Worm (Caenorhabditis elegans) whole organism, L4 larva: ENCODE data around the gene clec-138.

Experiments used
- F10B5.3 ChIP-seq: sonication (generic microtip); optimal IDR thresholded peaks from 2 replicates; lab custom pipeline; 2016; ENCODE audit warnings: mild to moderate bottlenecking, missing genetic modification characterization, missing compliant biosample characterization
- F37D6.2 ChIP-seq: sonication (generic microtip); optimal IDR thresholded peaks from 2 replicates; lab custom pipeline; 2016; ENCODE audit warnings: mild to moderate bottlenecking, missing genetic modification characterization, missing compliant biosample characterization
- T26A8.4 ChIP-seq: fragments of 200-800 bp; sonication (Bioruptor generic); IDR thresholded peaks from 2 replicates; pipeline ENCODE4 v1.3.6; 2022; ENCODE audit warnings: missing genetic modification characterization, missing compliant biosample characterization
- Y48G9A.11 ChIP-seq: fragments of 200-800 bp; sonication (Bioruptor generic); IDR thresholded peaks from 2 replicates; pipeline ENCODE4 v1.3.6; 2022; ENCODE audit warnings: missing genetic modification reagents, missing genetic modification characterization, missing compliant biosample characterization
- aha-1 ChIP-seq: fragments of 150-350 bp; peaks from one replicate; lab custom pipeline; 2014; ENCODE audit warnings: missing biosample characterization, missing genetic modification characterization
- arid-1 ChIP-seq: fragments of 200-800 bp; sonication (Bioruptor generic); conservative IDR thresholded peaks from 2 replicates; pipeline ENCODE4 v1.3.6; 2022; ENCODE audit warnings: missing genetic modification reagents, missing genetic modification characterization, missing compliant biosample characterization
- ceh-28 ChIP-seq: fragments of 150-350 bp; optimal IDR thresholded peaks from 2 replicates; lab custom pipeline; 2014; ENCODE audit warnings: missing biosample characterization, missing genetic modification reagents, missing genetic modification characterization
- ceh-32 ChIP-seq: sonication (generic microtip); optimal IDR thresholded peaks from 2 replicates; lab custom pipeline; 2016; ENCODE audit warnings: mild to moderate bottlenecking, missing genetic modification characterization, missing compliant biosample characterization; ENCODE audit not compliant: poor library complexity
- ctbp-1 ChIP-seq: fragments of 200-800 bp; sonication (Bioruptor generic); IDR thresholded peaks from 2 replicates; pipeline ENCODE4 v1.3.6; 2022; ENCODE audit warnings: missing genetic modification reagents, missing genetic modification characterization, missing compliant biosample characterization
- daf-16 ChIP-seq, 3 experiments: sonication (generic microtip); optimal IDR thresholded peaks; 2 replicates each; lab custom pipeline; 2016 to 2017; ENCODE audit warnings: missing genetic modification characterization in 3 of 3, missing genetic modification reagents in 3 of 3, mild to moderate bottlenecking in 2 of 3, missing compliant biosample characterization in 2 of 3, missing biosample characterization in 1 of 3, moderate library complexity in 1 of 3
- daf-19 ChIP-seq: fragments of 200-800 bp; sonication (Bioruptor generic); conservative IDR thresholded peaks from 2 replicates; pipeline ENCODE4 v1.3.6; 2022; ENCODE audit warnings: missing genetic modification characterization, missing compliant biosample characterization
- dmd-8 ChIP-seq: fragments of 200-800 bp; sonication (Bioruptor generic); IDR thresholded peaks from 2 replicates; pipeline ENCODE4 v1.3.6; 2022; ENCODE audit warnings: missing genetic modification characterization, missing compliant biosample characterization
- egl-27 ChIP-seq: sonication (generic microtip); optimal IDR thresholded peaks from 3 replicates; lab custom pipeline; 2017; ENCODE audit warnings: missing biosample characterization, missing genetic modification reagents, missing genetic modification characterization
- fos-1 ChIP-seq: fragments of 150-350 bp; optimal IDR thresholded peaks from 2 replicates; lab custom pipeline; 2014; ENCODE audit warnings: missing biosample characterization, missing genetic modification characterization
- hlh-11 ChIP-seq: fragments of 200-800 bp; sonication (Bioruptor generic); optimal IDR thresholded peaks from 2 replicates; lab custom pipeline; 2018; ENCODE audit warnings: mild to moderate bottlenecking, missing genetic modification characterization, missing compliant biosample characterization
- hlh-30 ChIP-seq: sonication (generic microtip); optimal IDR thresholded peaks from 2 replicates; lab custom pipeline; 2017; ENCODE audit warnings: antibody characterized with exemption, mild to moderate bottlenecking, missing genetic modification characterization, missing compliant biosample characterization; ENCODE audit not compliant: insufficient read depth
- lin-1 ChIP-seq: fragments of 200-800 bp; sonication (Bioruptor generic); IDR thresholded peaks from 2 replicates; pipeline ENCODE4 v1.3.6; 2022; ENCODE audit warnings: missing genetic modification reagents, missing genetic modification characterization, missing compliant biosample characterization
- lin-15B ChIP-seq: fragments of 150-350 bp; sonication (generic microtip); optimal IDR thresholded peaks from 3 replicates; lab custom pipeline; 2014; ENCODE audit warnings: missing biosample characterization, missing genetic modification characterization
- madf-5 ChIP-seq, 2 experiments: fragments of 200-800 bp; sonication (Bioruptor generic); IDR thresholded peaks; 2 replicates each; pipeline ENCODE4 v1.3.6; 2022; ENCODE audit warnings: missing compliant biosample characterization in 2 of 2, missing genetic modification characterization in 2 of 2
- mes-2 ChIP-seq: sonication (generic microtip); optimal IDR thresholded peaks from 2 replicates; lab custom pipeline; 2016; ENCODE audit warnings: missing genotype, mild to moderate bottlenecking, missing genetic modification characterization, missing compliant biosample characterization; ENCODE audit not compliant: poor library complexity, severe bottlenecking
- mxl-2 ChIP-seq: fragments of 200-800 bp; sonication (Bioruptor generic); conservative IDR thresholded peaks from 2 replicates; pipeline ENCODE4 v1.3.6; 2022; ENCODE audit warnings: missing genetic modification reagents, missing genetic modification characterization, missing compliant biosample characterization
- mxl-3 ChIP-seq: fragments of 200-800 bp; sonication (Bioruptor generic); optimal IDR thresholded peaks from 2 replicates; lab custom pipeline; 2018; ENCODE audit warnings: mild to moderate bottlenecking, missing genetic modification characterization, missing compliant biosample characterization
- nhr-102 ChIP-seq: sonication (generic microtip); optimal IDR thresholded peaks from 2 replicates; lab custom pipeline; 2016; ENCODE audit warnings: mild to moderate bottlenecking, missing genetic modification characterization, moderate library complexity, missing compliant biosample characterization
- nhr-111 ChIP-seq: fragments of 200-800 bp; sonication (Bioruptor generic); optimal IDR thresholded peaks from 2 replicates; lab custom pipeline; 2018; ENCODE audit warnings: mild to moderate bottlenecking, missing genetic modification characterization, missing compliant biosample characterization
- nhr-28 ChIP-seq: fragments of 150-350 bp; optimal IDR thresholded peaks from 2 replicates; lab custom pipeline; 2014; ENCODE audit warnings: missing biosample characterization, missing genetic modification characterization
- nhr-48 ChIP-seq: sonication (generic microtip); optimal IDR thresholded peaks from 2 replicates; lab custom pipeline; 2016; ENCODE audit warnings: mild to moderate bottlenecking, missing genetic modification characterization, missing compliant biosample characterization
- nhr-6 ChIP-seq: fragments of 150-350 bp; optimal IDR thresholded peaks from 2 replicates; lab custom pipeline; 2014; ENCODE audit warnings: missing biosample characterization, missing genetic modification characterization
- pha-4 ChIP-seq, 2 experiments: fragments of 150-350 bp in 1 of 2; fragments of 200-800 bp in 1 of 2; sonication (Bioruptor generic) in 1 of 2; IDR thresholded peaks in 1 of 2; optimal IDR thresholded peaks in 1 of 2; 2 replicates each; pipeline versions ENCODE4 v1.3.6 to Lab custom; 2014 to 2022; ENCODE audit warnings: missing genetic modification characterization in 2 of 2, missing genetic modification reagents in 2 of 2, missing biosample characterization in 1 of 2, missing compliant biosample characterization in 1 of 2
- pqm-1 ChIP-seq: sonication (generic microtip); optimal IDR thresholded peaks from 2 replicates; lab custom pipeline; 2017; ENCODE audit warnings: missing biosample characterization, missing genetic modification characterization
- saeg-2 ChIP-seq: fragments of 200-800 bp; sonication (Bioruptor generic); IDR thresholded peaks from 2 replicates; pipeline ENCODE4 v1.3.6; 2022; ENCODE audit warnings: missing genetic modification reagents, missing genetic modification characterization, missing compliant biosample characterization
- set-16 ChIP-seq: fragments of 200-800 bp; sonication (Bioruptor generic); IDR thresholded peaks from 2 replicates; pipeline ENCODE4 v1.3.6; 2022; ENCODE audit warnings: missing genetic modification reagents, missing genetic modification characterization, missing compliant biosample characterization
- skn-1 ChIP-seq: fragments of 150-350 bp; optimal IDR thresholded peaks from 2 replicates; lab custom pipeline; 2014; ENCODE audit warnings: missing biosample characterization, missing genetic modification characterization
- tag-97 ChIP-seq: fragments of 200-800 bp; sonication (Bioruptor generic); IDR thresholded peaks from 2 replicates; pipeline ENCODE4 v1.3.6; 2022; ENCODE audit warnings: missing genetic modification characterization, missing compliant biosample characterization
- unc-130 ChIP-seq: sonication (generic microtip); optimal IDR thresholded peaks from 2 replicates; lab custom pipeline; 2016; ENCODE audit warnings: missing genetic modification reagents, missing genetic modification characterization, missing compliant biosample characterization

clec-138 gene

ce11 chrII:4619700-4620099 is at the start of gene clec-138:
clec-138 (minus strand) TSS chrII:4619800.
- TF ChIP-seq tag-97 (GFP tag; lab: Robert Waterston, UW) = no peak
- TF ChIP-seq hlh-11 (tag; lab: Kevin White, UChicago) = no peak
- TF ChIP-seq ceh-28 (tag; lab: Kevin White, UChicago) = no peak

DNA sequence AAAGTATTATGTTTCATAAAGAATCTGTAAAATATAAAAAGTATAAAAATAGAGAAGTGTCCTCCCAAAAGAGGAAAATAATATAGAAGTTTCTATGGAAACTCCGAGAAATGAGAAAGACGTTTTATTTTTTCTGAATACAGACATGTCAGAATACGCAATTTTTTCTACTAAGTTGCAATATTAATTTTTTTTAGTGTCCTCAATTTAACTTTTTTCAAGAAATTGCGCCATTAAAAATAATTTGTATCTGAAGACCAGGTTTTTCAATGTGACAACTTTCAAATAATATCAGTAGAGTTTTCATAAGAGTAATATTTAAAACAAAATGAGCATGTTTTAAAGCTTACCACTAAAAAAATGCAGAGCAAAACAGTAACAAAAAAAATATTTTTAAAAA is 48.0 kb upstream of the clec-138 start, which contains the start of gene fut-5:
Gene fut-5 (minus strand): TSS at position 101 of the 400 bp plus-strand sequence.
- TF ChIP-seq aha-1 (tag; lab: Kevin White, UChicago) (peak; percentile 0), pha-4 (GFP tag; IDR thresholded peaks at IDR 0.05; lab: Robert Waterston, UW) (no peak), pha-4 (tag; optimal IDR thresholded peaks at IDR 0.05; lab: Kevin White, UChicago) (no peak)
- TF ChIP-seq, all 104 proteins: peak for 1

ce11 chrII:4665359-4665758 is 45.8 kb upstream of the clec-138 start, which contains the start of gene T05A7.11:
T05A7.11 (minus strand) TSS chrII:4665459.
- TF ChIP-seq F10B5.3 (tag; lab: Kevin White, UChicago) (no peak), pqm-1 (no peak), lin-15B (tag; lab: Kevin White, UChicago) (no peak), ceh-32 (no peak)

DNA sequence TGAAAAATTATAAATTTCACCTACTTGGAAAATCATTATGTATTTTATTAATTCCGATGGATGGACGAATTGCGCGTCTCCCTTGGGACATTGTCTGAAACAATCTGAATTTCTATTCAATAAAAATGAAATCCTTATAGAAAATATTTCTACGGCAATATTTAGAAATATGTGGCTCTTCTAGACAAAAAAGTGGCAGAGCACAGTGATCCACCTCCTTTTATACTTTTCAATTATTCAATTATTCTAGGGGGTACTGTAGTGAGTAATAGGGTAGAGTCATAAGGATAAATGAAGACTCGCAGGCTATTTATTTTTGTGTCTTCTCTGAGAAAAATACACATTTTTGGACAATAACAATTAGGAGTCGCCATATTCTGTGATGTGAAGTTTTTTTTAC is 43.6 kb upstream of the clec-138 start, which contains the start of gene T05A7.12:
Gene T05A7.12 (minus strand): TSS at position 101 of the 400 bp plus-strand sequence.
- TF ChIP-seq nhr-111 = no peak
- TF ChIP-seq madf-5 (GFP tag; IDR thresholded peaks at IDR 0.05; lab: Robert Waterston, UW) = no peak
- no peak for TF ChIP-seq nhr-102 (tag; lab: Kevin White, UChicago)
- TF ChIP-seq saeg-2 = no peak
- TF ChIP-seq mes-2 (tag; lab: Kevin White, UChicago) = no peak
- TF ChIP-seq, all 104 proteins: peak for 0

- TF ChIP-seq T26A8.4 (GFP tag; lab: Robert Waterston, UW) = no peak
- TF ChIP-seq hlh-30 (tag; lab: Kevin White, UChicago) = no peak
- no peak for TF ChIP-seq lin-1
- TF ChIP-seq dmd-8 (GFP tag; lab: Robert Waterston, UW) = no peak
- no peak for TF ChIP-seq hlh-11 (tag; lab: Kevin White, UChicago)
- TF ChIP-seq nhr-6 (tag; lab: Kevin White, UChicago) = no peak
- no peak for TF ChIP-seq fos-1 (tag; lab: Kevin White, UChicago)
- TF ChIP-seq egl-27 (tag; lab: Kevin White, UChicago) = no peak
These were observed 41.7 kb upstream of the clec-138 start, which contains the start of gene T05A7.13 for ce11 chrII:4661278-4661677. T05A7.13 (minus strand) TSS chrII:4661378.

DNA sequence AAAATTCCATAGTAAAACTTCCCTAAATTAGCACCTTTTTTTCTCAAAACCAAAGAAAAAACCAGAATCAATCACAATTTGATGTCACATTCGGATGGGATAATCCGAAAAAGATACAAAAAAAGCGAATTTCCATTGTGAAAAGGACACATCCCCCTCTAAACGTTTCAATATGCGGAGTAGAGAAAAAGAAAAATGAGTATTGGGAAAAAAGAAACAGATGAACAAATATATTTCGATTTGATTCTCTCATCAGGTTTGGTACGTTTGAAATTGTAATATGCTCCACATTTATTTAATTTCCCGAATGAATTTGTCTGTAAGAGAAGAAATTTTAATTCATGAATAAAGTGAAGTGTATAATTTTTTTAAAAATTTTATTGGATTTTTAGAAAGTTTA is 38.6 kb upstream of the clec-138 start:
- no peak for TF ChIP-seq nhr-48 (tag; lab: Kevin White, UChicago)
- no peak for TF ChIP-seq F10B5.3 (tag; lab: Kevin White, UChicago)
- no peak for TF ChIP-seq arid-1 (GFP tag; lab: Robert Waterston, UW)
- TF ChIP-seq daf-16 (GFP tag; optimal IDR thresholded peaks at IDR 0.05; lab: Kevin White, UChicago) = no peak
- TF ChIP-seq daf-16 (tag; optimal IDR thresholded peaks at IDR 0.05; lab: Kevin White, UChicago) = no peak
- TF ChIP-seq daf-19 (GFP tag; lab: Robert Waterston, UW) = no peak
- no peak for TF ChIP-seq set-16 (GFP tag; lab: Robert Waterston, UW)
- no peak for TF ChIP-seq Y48G9A.11 (GFP tag; lab: Robert Waterston, UW)
- TF ChIP-seq nhr-28 (tag; lab: Kevin White, UChicago) = no peak
- no peak for TF ChIP-seq ctbp-1 (GFP tag; lab: Robert Waterston, UW)
- TF ChIP-seq mxl-3 = no peak
- no peak for TF ChIP-seq mxl-2
- TF ChIP-seq pha-4 (GFP tag; IDR thresholded peaks at IDR 0.05; lab: Robert Waterston, UW) = no peak
- no peak for TF ChIP-seq pha-4 (tag; optimal IDR thresholded peaks at IDR 0.05; lab: Kevin White, UChicago)
- TF ChIP-seq mes-2 (tag; lab: Kevin White, UChicago) = no peak
- no peak for TF ChIP-seq F37D6.2 (tag; lab: Kevin White, UChicago)
- TF ChIP-seq skn-1 (tag; lab: Kevin White, UChicago) = no peak
- no peak for TF ChIP-seq hlh-30 (tag; lab: Kevin White, UChicago)
- TF ChIP-seq unc-130 (GFP tag; lab: Kevin White, UChicago) = no peak
